Fruit fly (Drosophila melanogaster) whole organism, embryonic: Measurements from ENCODE around the gene BOD1.

ENCODE experiments used
- Adf1 ChIP-seq: fragments of 200-800 bp; sonication (Bioruptor generic); IDR thresholded peaks from 2 replicates; pipeline ENCODE4 v1.3.6; 2022; ENCODE audit warnings: missing biosample characterization, missing genetic modification characterization
- Antp ChIP-seq: fragments of 200-800 bp; sonication (Bioruptor generic); optimal IDR thresholded peaks from 3 replicates; lab custom pipeline; 2016; ENCODE audit warnings: missing biosample characterization, missing genetic modification characterization
- B-H2 ChIP-seq: fragments of 200-800 bp; sonication (Bioruptor generic); optimal IDR thresholded peaks from 2 replicates; lab custom pipeline; 2018; ENCODE audit warnings: missing biosample characterization, mild to moderate bottlenecking, missing genetic modification characterization
- Blimp-1 ChIP-seq: fragments of 200-800 bp; sonication (Bioruptor generic); optimal IDR thresholded peaks from 3 replicates; lab custom pipeline; 2018; ENCODE audit warnings: missing biosample characterization, missing genetic modification characterization, mild to moderate bottlenecking, moderate library complexity, missing genetic modification reagents
- CG10209 ChIP-seq: fragments of 200-800 bp; sonication (Bioruptor generic); optimal IDR thresholded peaks from 3 replicates; lab custom pipeline; 2017; ENCODE audit warnings: missing biosample characterization, mild to moderate bottlenecking, missing genetic modification characterization, missing genetic modification reagents
- CG12219 ChIP-seq: fragments of 200-800 bp; sonication (Bioruptor generic); optimal IDR thresholded peaks from 3 replicates; lab custom pipeline; 2018; ENCODE audit warnings: missing biosample characterization, mild to moderate bottlenecking, missing genetic modification characterization
- CG13123 ChIP-seq: fragments of 200-800 bp; sonication (Bioruptor generic); optimal IDR thresholded peaks from 2 replicates; lab custom pipeline; 2016; ENCODE audit warnings: missing biosample characterization, missing genetic modification characterization
- CG13424 ChIP-seq: fragments of 200-800 bp; sonication (Bioruptor generic); optimal IDR thresholded peaks from 2 replicates; lab custom pipeline; 2019; ENCODE audit warnings: missing biosample characterization, mild to moderate bottlenecking, missing genetic modification characterization, moderate library complexity
- CG14050 ChIP-seq: fragments of 200-800 bp; sonication (Bioruptor generic); IDR thresholded peaks from 3 replicates; pipeline ENCODE4 v1.3.6; 2022; ENCODE audit warnings: missing biosample characterization, missing genetic modification characterization
- CG14441 ChIP-seq: fragments of 200-800 bp; sonication (Bioruptor generic); IDR thresholded peaks from 2 replicates; pipeline ENCODE4 v1.3.6; 2022; ENCODE audit warnings: missing biosample characterization, missing genetic modification characterization
- CG15601 ChIP-seq: fragments of 200-800 bp; sonication (Bioruptor generic); optimal IDR thresholded peaks from 3 replicates; lab custom pipeline; 2019; ENCODE audit warnings: missing biosample characterization, mild to moderate bottlenecking, missing genetic modification characterization, moderate library complexity
- CG1602 ChIP-seq: fragments of 200-800 bp; sonication (Bioruptor generic); optimal IDR thresholded peaks from 3 replicates; lab custom pipeline; 2016; ENCODE audit warnings: missing biosample characterization, missing genetic modification characterization
- CG1832 ChIP-seq: fragments of 200-800 bp; sonication (Bioruptor generic); optimal IDR thresholded peaks from 2 replicates; lab custom pipeline; 2017; ENCODE audit warnings: missing biosample characterization, mild to moderate bottlenecking, missing genetic modification characterization, inconsistent platforms
- CG18619 ChIP-seq: fragments of 200-800 bp; sonication (Bioruptor generic); optimal IDR thresholded peaks from 3 replicates; lab custom pipeline; 2017; ENCODE audit warnings: missing biosample characterization, mild to moderate bottlenecking, missing genetic modification characterization
- CG3995 ChIP-seq: fragments of 200-800 bp; sonication (Bioruptor generic); optimal IDR thresholded peaks from 3 replicates; lab custom pipeline; 2016; ENCODE audit warnings: missing biosample characterization, missing genetic modification characterization
- CG42726 ChIP-seq: fragments of 200-800 bp; sonication (Bioruptor generic); IDR thresholded peaks from 2 replicates; pipeline ENCODE4 v1.3.6; 2022; ENCODE audit warnings: missing biosample characterization, missing genetic modification characterization; ENCODE audit not compliant: partially characterized antibody
- CG4282 ChIP-seq: fragments of 200-800 bp; sonication (Bioruptor generic); optimal IDR thresholded peaks from 2 replicates; lab custom pipeline; 2016; ENCODE audit warnings: missing biosample characterization, missing genetic modification characterization
- CG4328 ChIP-seq: fragments of 200-800 bp; sonication (Bioruptor generic); optimal IDR thresholded peaks from 3 replicates; lab custom pipeline; 2017; ENCODE audit warnings: missing biosample characterization, missing genetic modification reagents, missing genetic modification characterization
- CG4360 ChIP-seq: fragments of 200-800 bp; sonication (Bioruptor generic); IDR thresholded peaks from 2 replicates; pipeline ENCODE4 v1.3.6; 2022; ENCODE audit warnings: missing biosample characterization, missing genetic modification characterization
- CG6175 ChIP-seq: fragments of 200-800 bp; sonication (Bioruptor generic); IDR thresholded peaks from 3 replicates; pipeline ENCODE4 v1.3.6; 2022; ENCODE audit warnings: missing biosample characterization, missing genetic modification characterization
- CG7786 ChIP-seq: fragments of 200-800 bp; sonication (Bioruptor generic); optimal IDR thresholded peaks from 2 replicates; lab custom pipeline; 2016; ENCODE audit warnings: missing biosample characterization, missing genetic modification characterization
- CG8359 ChIP-seq: fragments of 200-800 bp; sonication (Bioruptor generic); optimal IDR thresholded peaks from 2 replicates; lab custom pipeline; 2017; ENCODE audit warnings: missing biosample characterization, mild to moderate bottlenecking, missing genetic modification characterization, borderline replicate concordance
- CG9797 ChIP-seq: fragments of 200-800 bp; sonication (Bioruptor generic); optimal IDR thresholded peaks from 3 replicates; lab custom pipeline; 2018; ENCODE audit warnings: missing biosample characterization, mild to moderate bottlenecking, missing genetic modification characterization
- Dbx ChIP-seq: fragments of 200-800 bp; sonication (Bioruptor generic); IDR thresholded peaks from 3 replicates; pipeline ENCODE4 v1.3.6; 2022; ENCODE audit warnings: missing biosample characterization, missing genetic modification characterization
- Dll ChIP-seq: fragments of 200-800 bp; sonication (Bioruptor generic); IDR thresholded peaks from 4 replicates; pipeline ENCODE4 v1.3.6; 2022; ENCODE audit warnings: missing biosample characterization, missing genetic modification characterization; ENCODE audit not compliant: partially characterized antibody
- Eip74EF ChIP-seq, 2 experiments: fragments of 200-800 bp in 1 of 2; fragments of >200 bp in 1 of 2; sonication (Bioruptor generic) in 1 of 2; optimal IDR thresholded peaks; 2 replicates each; lab custom pipeline; 2017 to 2019; ENCODE audit warnings: missing biosample characterization in 2 of 2, missing genetic modification characterization in 2 of 2, mild to moderate bottlenecking in 1 of 2, moderate library complexity in 1 of 2
- Hsf ChIP-seq: fragments of 200-800 bp; sonication (Bioruptor generic); optimal IDR thresholded peaks from 3 replicates; lab custom pipeline; 2016; ENCODE audit warnings: missing biosample characterization, missing genetic modification characterization
- Lpt ChIP-seq: fragments of >200 bp; optimal IDR thresholded peaks from 2 replicates; lab custom pipeline; 2018; ENCODE audit warnings: missing biosample characterization, missing genetic modification characterization
- Mes4 ChIP-seq: fragments of 200-800 bp; sonication (Bioruptor generic); optimal IDR thresholded peaks from 2 replicates; lab custom pipeline; 2016; ENCODE audit warnings: missing biosample characterization, missing genetic modification characterization
- Pdp1 ChIP-seq, 2 experiments: fragments of 200-800 bp; sonication (Bioruptor generic); optimal IDR thresholded peaks; 3 replicates each; lab custom pipeline; 2016; ENCODE audit warnings: missing biosample characterization in 2 of 2, missing genetic modification characterization in 2 of 2, mild to moderate bottlenecking in 1 of 2, moderate library complexity in 1 of 2
- Ptx1 ChIP-seq: fragments of 200-800 bp; sonication (Bioruptor generic); IDR thresholded peaks from 2 replicates; pipeline ENCODE4 v1.3.6; 2022; ENCODE audit warnings: missing biosample characterization, missing genetic modification characterization
- Rfx ChIP-seq: fragments of 200-800 bp; sonication (Bioruptor generic); IDR thresholded peaks from 2 replicates; pipeline ENCODE4 v1.3.6; 2022; ENCODE audit warnings: missing biosample characterization, missing genetic modification characterization
- Sox100B ChIP-seq: fragments of 200-800 bp; sonication (Bioruptor generic); optimal IDR thresholded peaks from 3 replicates; lab custom pipeline; 2018; ENCODE audit warnings: missing biosample characterization, mild to moderate bottlenecking, missing genetic modification characterization
- Sry-δ ChIP-seq: fragments of 200-800 bp; sonication (Bioruptor generic); optimal IDR thresholded peaks from 2 replicates; lab custom pipeline; 2016; ENCODE audit warnings: missing biosample characterization, missing genetic modification characterization
- Xrp1 ChIP-seq: fragments of 200-800 bp; sonication (Bioruptor generic); IDR thresholded peaks from 2 replicates; pipeline ENCODE4 v1.3.6; 2022; ENCODE audit warnings: missing biosample characterization, missing genetic modification characterization
- bcd ChIP-seq: fragments of 200-800 bp; sonication (Bioruptor generic); optimal IDR thresholded peaks from 2 replicates; lab custom pipeline; 2017; ENCODE audit warnings: missing biosample characterization, mild to moderate bottlenecking, missing genetic modification characterization
- cwo ChIP-seq: fragments of 200-800 bp; sonication (Bioruptor generic); optimal IDR thresholded peaks from 3 replicates; lab custom pipeline; 2017; ENCODE audit warnings: missing biosample characterization, missing genetic modification characterization, mild to moderate bottlenecking, moderate library complexity, missing genetic modification reagents
- dati ChIP-seq: fragments of 200-800 bp; sonication (Bioruptor generic); IDR thresholded peaks from 2 replicates; pipeline ENCODE4 v1.3.6; 2022; ENCODE audit warnings: missing biosample characterization, missing genetic modification characterization
- gro ChIP-seq: fragments of 200-800 bp; sonication (Bioruptor generic); optimal IDR thresholded peaks from 2 replicates; lab custom pipeline; 2016; ENCODE audit warnings: missing biosample characterization, missing genetic modification characterization
- jigr1 ChIP-seq: fragments of 200-800 bp; sonication (Bioruptor generic); IDR thresholded peaks from 3 replicates; pipeline ENCODE4 v1.3.6; 2022; ENCODE audit warnings: missing biosample characterization, missing genetic modification characterization
- kay ChIP-seq: fragments of 200-800 bp; sonication (Bioruptor generic); optimal IDR thresholded peaks from 2 replicates; lab custom pipeline; 2016; ENCODE audit warnings: missing biosample characterization, missing genetic modification characterization
- lbe ChIP-seq: fragments of 200-800 bp; sonication (Bioruptor generic); optimal IDR thresholded peaks from 2 replicates; lab custom pipeline; 2016; ENCODE audit warnings: missing biosample characterization, mild to moderate bottlenecking, missing genetic modification characterization
- odd ChIP-seq: fragments of 200-800 bp; sonication (Bioruptor generic); optimal IDR thresholded peaks from 2 replicates; lab custom pipeline; 2017; ENCODE audit warnings: missing biosample characterization, mild to moderate bottlenecking, missing genetic modification characterization
- prd ChIP-seq, 3 experiments: fragments of >200 bp in 2 of 3; fragments of 200-800 bp in 1 of 3; sonication (Bioruptor generic) in 1 of 3; optimal IDR thresholded peaks in 2 of 3; IDR thresholded peaks in 1 of 3; 2 replicates in 2 of 3; 3 replicates in 1 of 3; pipeline versions ENCODE4 v1.3.6 to Lab custom; 2017 to 2022; ENCODE audit warnings: missing biosample characterization in 1 of 3, missing genetic modification characterization in 1 of 3
- rib ChIP-seq: fragments of 200-800 bp; sonication (Bioruptor generic); IDR thresholded peaks from 2 replicates; pipeline ENCODE4 v1.3.6; 2022; ENCODE audit warnings: missing biosample characterization, missing genetic modification characterization
- seq ChIP-seq: fragments of 200-800 bp; sonication (Bioruptor generic); IDR thresholded peaks from 2 replicates; pipeline ENCODE4 v1.3.6; 2022; ENCODE audit warnings: missing biosample characterization, missing genetic modification characterization
- sob ChIP-seq: fragments of 200-800 bp; sonication (Bioruptor generic); IDR thresholded peaks from 2 replicates; pipeline ENCODE4 v1.3.6; 2022; ENCODE audit warnings: missing biosample characterization, missing genetic modification characterization
- sqz ChIP-seq: fragments of 200-800 bp; sonication (Bioruptor generic); optimal IDR thresholded peaks from 3 replicates; lab custom pipeline; 2018; ENCODE audit warnings: missing biosample characterization, mild to moderate bottlenecking, missing genetic modification characterization
- tna ChIP-seq: fragments of 200-800 bp; sonication (Bioruptor generic); IDR thresholded peaks from 2 replicates; pipeline ENCODE4 v1.3.6; 2022; ENCODE audit warnings: missing biosample characterization, missing genetic modification characterization; ENCODE audit not compliant: partially characterized antibody
- toy ChIP-seq: fragments of 200-800 bp; sonication (Bioruptor generic); IDR thresholded peaks from 2 replicates; pipeline ENCODE4 v1.3.6; 2022; ENCODE audit warnings: missing biosample characterization, missing genetic modification characterization

Gene BOD1

dm6 chr3R:27987329-27987728 lies 49.3 kb downstream of the BOD1 start:
- peak; percentile 14 for TF ChIP-seq CG13123
- TF ChIP-seq B-H2 (GFP tag; lab: Kevin White, UChicago): peak; percentile 20
- TF ChIP-seq CG4328 (GFP tag; lab: Kevin White, UChicago): no peak
- TF ChIP-seq cwo (GFP tag; lab: Kevin White, UChicago): peak; percentile 17
- TF ChIP-seq Pdp1 (GFP tag; optimal IDR thresholded peaks at IDR 0.05; lab: Kevin White, UChicago): no peak
- peak; percentile 65 for TF ChIP-seq sob (GFP tag; lab: Robert Waterston, UW)
- no peak for TF ChIP-seq CG8359 (GFP tag; lab: Kevin White, UChicago)
- no peak for TF ChIP-seq CG4282 (GFP tag; lab: Kevin White, UChicago)
- no peak for TF ChIP-seq prd (optimal IDR thresholded peaks at IDR 0.05; lab: Kevin White, UChicago)
- TF ChIP-seq prd (GFP tag; IDR thresholded peaks at IDR 0.05; lab: Robert Waterston, UW): peak; percentile 64
- TF ChIP-seq CG14050 (GFP tag; lab: Robert Waterston, UW): no peak; the same call in 2 of the 3 replicates
- TF ChIP-seq CG42726 (GFP tag; lab: Robert Waterston, UW): no peak
- TF ChIP-seq Rfx (GFP tag; lab: Robert Waterston, UW): peak; percentile 84
- TF ChIP-seq CG1832: no peak
- TF ChIP-seq tna: no peak
- TF ChIP-seq CG3995 (GFP tag; lab: Kevin White, UChicago): peak; percentile 17
- peak; percentile 48 for TF ChIP-seq odd (GFP tag; lab: Kevin White, UChicago)
- no peak for TF ChIP-seq Dll (GFP tag; lab: Robert Waterston, UW)
- peak; percentile 72 for TF ChIP-seq Xrp1 (GFP tag; lab: Robert Waterston, UW)
- TF ChIP-seq Eip74EF (GFP tag; optimal IDR thresholded peaks at IDR 0.05; lab: Kevin White, UChicago): peak in 1 of 2 experiments; percentile 56
- TF ChIP-seq Sry-δ (GFP tag; lab: Kevin White, UChicago): no peak
- TF ChIP-seq CG9797 (GFP tag; lab: Kevin White, UChicago): no peak
- TF ChIP-seq CG4360 (GFP tag; lab: Robert Waterston, UW): no peak
- peak; percentile 42 for TF ChIP-seq CG1602 (GFP tag; lab: Kevin White, UChicago)
- TF ChIP-seq Adf1: peak; percentile 52
- TF ChIP-seq bcd (GFP tag; lab: Kevin White, UChicago): peak; percentile 66
- peak; percentile 56 for TF ChIP-seq CG10209 (GFP tag; lab: Kevin White, UChicago)
- TF ChIP-seq jigr1 (GFP tag; lab: Robert Waterston, UW): no peak
- peak; percentile 49 for TF ChIP-seq Sox100B
- TF ChIP-seq lbe: no peak
- TF ChIP-seq CG15601 (tag; lab: Kevin White, UChicago): no peak
- peak; percentile 72 for TF ChIP-seq CG13424 (tag; lab: Kevin White, UChicago)
- TF ChIP-seq Antp (GFP tag; lab: Kevin White, UChicago): no peak
- no peak for TF ChIP-seq dati
- no peak for TF ChIP-seq Mes4 (GFP tag; lab: Kevin White, UChicago)
- TF ChIP-seq kay (GFP tag; lab: Kevin White, UChicago): no peak
- TF ChIP-seq seq (GFP tag; lab: Robert Waterston, UW): no peak
- peak; percentile 59 for TF ChIP-seq CG18619 (GFP tag; lab: Kevin White, UChicago)
- TF ChIP-seq CG7786 (GFP tag; lab: Kevin White, UChicago): no peak
- TF ChIP-seq Hsf (GFP tag; lab: Kevin White, UChicago): peak; percentile 31
- TF ChIP-seq Blimp-1 (GFP tag; lab: Kevin White, UChicago): peak; percentile 52
- peak; percentile 30; the same call in 1 of the 2 replicates for TF ChIP-seq rib (GFP tag; lab: Robert Waterston, UW)
- no peak for TF ChIP-seq CG6175
- TF ChIP-seq Lpt (GFP tag; lab: Kevin White, UChicago): no peak
- TF ChIP-seq gro (GFP tag; lab: Kevin White, UChicago): no peak
- peak; percentile 58; the same call in 2 of the 3 replicates for TF ChIP-seq Dbx (GFP tag; lab: Robert Waterston, UW)
- TF ChIP-seq CG14441 (GFP tag; lab: Robert Waterston, UW): peak; percentile 36; the same call in 1 of the 2 replicates
- no peak for TF ChIP-seq CG12219 (GFP tag; lab: Kevin White, UChicago)
- no peak for TF ChIP-seq toy (GFP tag; lab: Robert Waterston, UW)
- peak; percentile 20 for TF ChIP-seq sqz (GFP tag; lab: Kevin White, UChicago)
- peak; percentile 69 for TF ChIP-seq Ptx1 (GFP tag; lab: Robert Waterston, UW)
